Worm (Caenorhabditis elegans) whole organism, L1 larva: ENCODE measurements around the gene C45G9.10.
A peak's percentile ranks its signal among the peaks of the same experiment; 100 is the strongest.

Experiments
- C16A3.4 ChIP-seq: fragments of 150-350 bp; optimal IDR thresholded peaks from 2 replicates; lab custom pipeline; 2014; ENCODE audit warnings: missing biosample characterization, missing genetic modification characterization
- C34B4.2 ChIP-seq: sonication (generic microtip); optimal IDR thresholded peaks from 2 replicates; lab custom pipeline; 2017; ENCODE audit warnings: mild to moderate bottlenecking, missing genetic modification characterization, missing compliant biosample characterization
- Y116A8C.19 ChIP-seq: sonication (generic microtip); optimal IDR thresholded peaks from 2 replicates; lab custom pipeline; 2016; ENCODE audit warnings: missing compliant biosample characterization, missing genetic modification characterization, borderline replicate concordance
- alr-1 ChIP-seq: fragments of 200-800 bp; sonication (Bioruptor generic); optimal IDR thresholded peaks from 2 replicates; lab custom pipeline; 2018; ENCODE audit warnings: borderline replicate concordance, mild to moderate bottlenecking, missing genetic modification characterization, missing compliant biosample characterization
- aly-2 ChIP-seq: fragments of 150-350 bp; optimal IDR thresholded peaks from 2 replicates; lab custom pipeline; 2014; ENCODE audit warnings: missing biosample characterization, missing genetic modification characterization
- blmp-1 ChIP-seq: fragments of 150-350 bp; optimal IDR thresholded peaks from 2 replicates; lab custom pipeline; 2014; ENCODE audit warnings: missing biosample characterization, missing genetic modification characterization
- ceh-63 ChIP-seq: fragments of 200-800 bp; sonication (Bioruptor generic); optimal IDR thresholded peaks from 2 replicates; lab custom pipeline; 2018; ENCODE audit warnings: mild to moderate bottlenecking, missing genetic modification characterization, missing compliant biosample characterization
- ceh-8 ChIP-seq: fragments of 200-800 bp; sonication (Bioruptor generic); optimal IDR thresholded peaks from 2 replicates; lab custom pipeline; 2018; ENCODE audit warnings: mild to moderate bottlenecking, missing genetic modification characterization, moderate library complexity, missing compliant biosample characterization
- ceh-82 ChIP-seq, 3 experiments: fragments of 150-350 bp in 1 of 3; sonication (generic microtip) in 2 of 3; optimal IDR thresholded peaks; 2 replicates each; lab custom pipeline; 2014 to 2017; ENCODE audit warnings: missing biosample characterization in 3 of 3, missing genetic modification characterization in 3 of 3
- dsc-1 ChIP-seq: sonication (generic microtip); optimal IDR thresholded peaks from 2 replicates; lab custom pipeline; 2016; ENCODE audit warnings: mild to moderate bottlenecking, missing genetic modification characterization, missing compliant biosample characterization
- efl-1 ChIP-seq, 4 experiments: fragments of 150-350 bp; optimal IDR thresholded peaks in 3 of 4; peaks in 1 of 4; 1 replicate in 1 of 4; 2 replicates in 3 of 4; lab custom pipeline; 2014; ENCODE audit warnings: missing biosample characterization in 2 of 4, missing genetic modification characterization in 2 of 4, missing genetic modification reagents in 2 of 4
- efl-3 ChIP-seq: fragments of 200-800 bp; sonication (Bioruptor generic); optimal IDR thresholded peaks from 2 replicates; lab custom pipeline; 2018; ENCODE audit warnings: mild to moderate bottlenecking, missing genetic modification characterization, missing compliant biosample characterization
- egl-13 ChIP-seq: sonication (generic microtip); optimal IDR thresholded peaks from 2 replicates; lab custom pipeline; 2016; ENCODE audit warnings: missing genotype, missing genetic modification reagents, missing genetic modification characterization, missing compliant biosample characterization
- egl-27 ChIP-seq, 2 experiments: fragments of 150-350 bp in 1 of 2; sonication (generic microtip); optimal IDR thresholded peaks; 3 replicates each; lab custom pipeline; 2017 to 2018; ENCODE audit warnings: missing biosample characterization in 2 of 2, missing genetic modification characterization in 2 of 2, missing genetic modification reagents in 2 of 2
- elt-3 ChIP-seq, 6 experiments: fragments of 150-350 bp in 1 of 6; sonication (generic microtip); optimal IDR thresholded peaks; 2 replicates each; lab custom pipeline; 2017 to 2018; ENCODE audit warnings: missing biosample characterization in 6 of 6, missing genetic modification characterization in 6 of 6, inconsistent platforms in 1 of 6
- ets-5 ChIP-seq: fragments of 200-800 bp; sonication (Bioruptor generic); IDR thresholded peaks from 2 replicates; pipeline ENCODE4 v1.3.6; 2022; ENCODE audit warnings: missing genetic modification characterization, missing compliant biosample characterization
- fkh-10 ChIP-seq: sonication (generic microtip); optimal IDR thresholded peaks from 2 replicates; lab custom pipeline; 2017; ENCODE audit warnings: missing biosample characterization, missing genetic modification reagents, missing genetic modification characterization
- fkh-4 ChIP-seq: sonication (generic microtip); optimal IDR thresholded peaks from 2 replicates; lab custom pipeline; 2016; ENCODE audit warnings: missing compliant biosample characterization, missing genetic modification characterization, borderline replicate concordance
- grh-1 ChIP-seq: fragments of 200-800 bp; sonication (Bioruptor generic); IDR thresholded peaks from 2 replicates; pipeline ENCODE4 v1.3.6; 2022; ENCODE audit warnings: missing genetic modification reagents, missing genetic modification characterization, missing compliant biosample characterization
- hlh-17 ChIP-seq: fragments of 200-800 bp; sonication (Bioruptor generic); optimal IDR thresholded peaks from 2 replicates; lab custom pipeline; 2018; ENCODE audit warnings: missing genetic modification characterization, mild to moderate bottlenecking, missing compliant biosample characterization, moderate library complexity, borderline replicate concordance
- hlh-4 ChIP-seq: sonication (generic microtip); optimal IDR thresholded peaks from 2 replicates; lab custom pipeline; 2016; ENCODE audit warnings: mild to moderate bottlenecking, missing genetic modification characterization, missing compliant biosample characterization
- irx-1 ChIP-seq: sonication (generic microtip); optimal IDR thresholded peaks from 2 replicates; lab custom pipeline; 2016; ENCODE audit warnings: missing genetic modification characterization, missing compliant biosample characterization
- lin-14 ChIP-seq: fragments of 200-800 bp; sonication (Bioruptor generic); optimal IDR thresholded peaks from 2 replicates; lab custom pipeline; 2018; ENCODE audit warnings: mild to moderate bottlenecking, missing genetic modification characterization, moderate library complexity, missing compliant biosample characterization
- lin-35 ChIP-seq, 2 experiments: fragments of 150-350 bp; optimal IDR thresholded peaks; 2 replicates each; lab custom pipeline; 2014; ENCODE audit warnings: missing biosample characterization in 2 of 2, missing genetic modification characterization in 2 of 2, missing genetic modification reagents in 2 of 2
- mab-9 ChIP-seq: fragments of 200-800 bp; sonication (Bioruptor generic); IDR thresholded peaks from 2 replicates; pipeline ENCODE4 v1.3.6; 2022; ENCODE audit warnings: missing genetic modification reagents, missing genetic modification characterization, missing compliant biosample characterization
- mdl-1 ChIP-seq, 2 experiments: fragments of 150-350 bp; optimal IDR thresholded peaks; 2 replicates each; lab custom pipeline; 2014 to 2017; ENCODE audit warnings: missing biosample characterization in 2 of 2, missing genetic modification characterization in 2 of 2, inconsistent platforms in 1 of 2
- mef-2 ChIP-seq: fragments of 150-350 bp; optimal IDR thresholded peaks from 2 replicates; lab custom pipeline; 2014; ENCODE audit warnings: missing biosample characterization, missing genetic modification characterization
- nhr-237 ChIP-seq: fragments of 150-350 bp; optimal IDR thresholded peaks from 2 replicates; lab custom pipeline; 2014; ENCODE audit warnings: missing biosample characterization, missing genetic modification characterization
- nhr-28 ChIP-seq: fragments of 150-350 bp; optimal IDR thresholded peaks from 2 replicates; lab custom pipeline; 2014; ENCODE audit warnings: missing biosample characterization, missing genetic modification characterization
- nhr-71 ChIP-seq: sonication (generic microtip); optimal IDR thresholded peaks from 2 replicates; lab custom pipeline; 2016; ENCODE audit warnings: mild to moderate bottlenecking, missing genetic modification characterization, moderate library complexity, missing compliant biosample characterization
- nhr-76 ChIP-seq: sonication (generic microtip); optimal IDR thresholded peaks from 2 replicates; lab custom pipeline; 2017; ENCODE audit warnings: missing biosample characterization, missing genetic modification characterization
- nhr-77 ChIP-seq: fragments of 150-350 bp; optimal IDR thresholded peaks from 2 replicates; lab custom pipeline; 2014; ENCODE audit warnings: missing biosample characterization, missing genetic modification characterization
- nhr-84 ChIP-seq: sonication (generic microtip); optimal IDR thresholded peaks from 2 replicates; lab custom pipeline; 2017; ENCODE audit warnings: missing biosample characterization, missing genetic modification characterization
- nhr-85 ChIP-seq: sonication (generic microtip); peaks from one replicate; lab custom pipeline; 2016; ENCODE audit warnings: missing genetic modification characterization, inconsistent platforms, missing compliant biosample characterization
- nhr-90 ChIP-seq: sonication (generic microtip); optimal IDR thresholded peaks from 2 replicates; lab custom pipeline; 2016; ENCODE audit warnings: mild to moderate bottlenecking, missing genetic modification characterization, missing compliant biosample characterization; ENCODE audit not compliant: poor library complexity
- pax-3 ChIP-seq: fragments of 200-800 bp; sonication (Bioruptor generic); optimal IDR thresholded peaks from 2 replicates; lab custom pipeline; 2018; ENCODE audit warnings: mild to moderate bottlenecking, missing genetic modification characterization, moderate library complexity, missing compliant biosample characterization
- pqm-1 ChIP-seq: sonication (generic microtip); optimal IDR thresholded peaks from 3 replicates; lab custom pipeline; 2017; ENCODE audit warnings: missing biosample characterization, missing genetic modification characterization
- rnt-1 ChIP-seq: sonication (generic microtip); optimal IDR thresholded peaks from 2 replicates; lab custom pipeline; 2016; ENCODE audit warnings: mild to moderate bottlenecking, missing genetic modification characterization, moderate library complexity, missing compliant biosample characterization
- snu-23 ChIP-seq: sonication (generic microtip); optimal IDR thresholded peaks from 2 replicates; lab custom pipeline; 2016; ENCODE audit warnings: missing genetic modification characterization, missing compliant biosample characterization
- sox-4 ChIP-seq: sonication (generic microtip); optimal IDR thresholded peaks from 2 replicates; lab custom pipeline; 2016; ENCODE audit warnings: missing genetic modification characterization, missing compliant biosample characterization
- sptf-1 ChIP-seq: fragments of 150-350 bp; optimal IDR thresholded peaks from 2 replicates; lab custom pipeline; 2014; ENCODE audit warnings: missing biosample characterization, missing genetic modification characterization
- swsn-7 ChIP-seq: sonication (generic microtip); optimal IDR thresholded peaks from 2 replicates; lab custom pipeline; 2016; ENCODE audit warnings: missing genetic modification characterization, missing compliant biosample characterization
- unc-130 ChIP-seq: fragments of 150-350 bp; optimal IDR thresholded peaks from 2 replicates; lab custom pipeline; 2017; ENCODE audit warnings: missing biosample characterization, missing genetic modification characterization, inconsistent platforms
- unc-62 ChIP-seq: fragments of 150-350 bp; optimal IDR thresholded peaks from 2 replicates; lab custom pipeline; 2014; ENCODE audit warnings: missing biosample characterization, missing genetic modification reagents, missing genetic modification characterization
- unc-98 ChIP-seq: fragments of 200-800 bp; sonication (Bioruptor generic); IDR thresholded peaks from 2 replicates; pipeline ENCODE4 v1.3.6; 2022; ENCODE audit warnings: missing genetic modification characterization, missing compliant biosample characterization
- ztf-11 ChIP-seq, 2 experiments: sonication (generic microtip); optimal IDR thresholded peaks; 2 replicates each; lab custom pipeline; 2016 to 2017; ENCODE audit warnings: missing genetic modification characterization in 2 of 2, missing biosample characterization in 1 of 2, missing compliant biosample characterization in 1 of 2

C45G9.10 gene

ce11 chrIII:5061798-5062197 lies at the start of gene C45G9.10:
C45G9.10 (minus strand) TSS chrIII:5061898.
- TF ChIP-seq efl-1 (optimal IDR thresholded peaks at IDR 0.05; lab: Kevin White, UChicago) (no peak), efl-1 (GFP tag; optimal IDR thresholded peaks at IDR 0.05 in 1 of 2; lab: Kevin White, UChicago) (no peak), blmp-1 (no peak), mab-9 (GFP tag; lab: Robert Waterston, UW) (no peak), nhr-77 (no peak), pax-3 (no peak), aly-2 (tag; lab: Kevin White, UChicago) (no peak), fkh-4 (tag; lab: Kevin White, UChicago) (no peak), grh-1 (GFP tag; lab: Robert Waterston, UW) (no peak), irx-1 (tag; lab: Kevin White, UChicago) (no peak), ets-5 (GFP tag; lab: Robert Waterston, UW) (no peak)

ce11 chrIII:5109401-5109800 lies 47.7 kb upstream of the C45G9.10 start, which contains the start of gene sax-2:
sax-2 (plus strand) TSS chrIII:5109701.
- TF ChIP-seq blmp-1 = no peak
- TF ChIP-seq swsn-7 (tag; lab: Kevin White, UChicago) = no peak
- no peak for TF ChIP-seq ceh-8 (GFP tag; lab: Kevin White, UChicago)
- no peak for TF ChIP-seq unc-130 (tag; lab: Kevin White, UChicago)
- TF ChIP-seq snu-23 (GFP tag; lab: Kevin White, UChicago) = no peak
- no peak for TF ChIP-seq aly-2 (tag; lab: Kevin White, UChicago)

ce11 chrIII:5108746-5109145 lies 47.0 kb upstream of the C45G9.10 start:
- no peak for TF ChIP-seq ceh-63 (GFP tag; lab: Kevin White, UChicago)
- no peak for TF ChIP-seq alr-1
- peak; percentile 29 to 77 (median 46) for TF ChIP-seq ceh-82 (tag; optimal IDR thresholded peaks at IDR 0.05; lab: Kevin White, UChicago)
- TF ChIP-seq mab-9 (GFP tag; lab: Robert Waterston, UW) = no peak
- no peak for TF ChIP-seq fkh-10 (GFP tag; lab: Kevin White, UChicago)
- no peak for TF ChIP-seq efl-3 (GFP tag; lab: Kevin White, UChicago)
- no peak for TF ChIP-seq fkh-4 (tag; lab: Kevin White, UChicago)
- TF ChIP-seq rnt-1 (tag; lab: Kevin White, UChicago) = peak; percentile 95
- TF ChIP-seq blmp-1 = peak; percentile 3
- TF ChIP-seq nhr-76 (tag; lab: Kevin White, UChicago) = no peak
- peak in 1 of 2 experiments; percentile 1 for TF ChIP-seq ztf-11 (tag; optimal IDR thresholded peaks at IDR 0.05; lab: Kevin White, UChicago)
- TF ChIP-seq aly-2 (tag; lab: Kevin White, UChicago) = no peak
- TF ChIP-seq nhr-84 (tag; lab: Kevin White, UChicago) = no peak
- TF ChIP-seq nhr-71 (tag; lab: Kevin White, UChicago) = peak; percentile 86
- TF ChIP-seq lin-35 (GFP tag; optimal IDR thresholded peaks at IDR 0.05; lab: Kevin White, UChicago) = peak; percentile 65 to 66
- no peak for TF ChIP-seq elt-3 (tag; optimal IDR thresholded peaks at IDR 0.05; lab: Kevin White, UChicago)
- no peak for TF ChIP-seq mef-2 (tag; lab: Kevin White, UChicago)
- TF ChIP-seq C16A3.4 (tag; lab: Kevin White, UChicago) = peak; percentile 36
- TF ChIP-seq mdl-1 (tag; optimal IDR thresholded peaks at IDR 0.05; lab: Kevin White, UChicago) = no peak
- no peak for TF ChIP-seq unc-130 (tag; lab: Kevin White, UChicago)
- peak; percentile 90 for TF ChIP-seq lin-14 (GFP tag; lab: Kevin White, UChicago)
- no peak for TF ChIP-seq unc-98 (GFP tag; lab: Robert Waterston, UW)
- peak; percentile 57 for TF ChIP-seq nhr-90 (tag; lab: Kevin White, UChicago)
- TF ChIP-seq nhr-85 (tag; lab: Kevin White, UChicago) = peak; percentile 54
- TF ChIP-seq Y116A8C.19 (tag; lab: Kevin White, UChicago) = no peak
- no peak for TF ChIP-seq hlh-4
- TF ChIP-seq irx-1 (tag; lab: Kevin White, UChicago) = peak; percentile 36
- TF ChIP-seq nhr-237 = no peak
- no peak for TF ChIP-seq dsc-1 (tag; lab: Kevin White, UChicago)
- no peak for TF ChIP-seq egl-13 (tag; lab: Kevin White, UChicago)
- no peak for TF ChIP-seq sptf-1 (tag; lab: Kevin White, UChicago)
- no peak for TF ChIP-seq hlh-17
- no peak for TF ChIP-seq C34B4.2 (tag; lab: Kevin White, UChicago)
- peak; percentile 52 for TF ChIP-seq swsn-7 (tag; lab: Kevin White, UChicago)
- peak; percentile 36 for TF ChIP-seq sox-4 (tag; lab: Kevin White, UChicago)
- TF ChIP-seq pqm-1 (tag; lab: Kevin White, UChicago) = no peak
- TF ChIP-seq egl-27 (tag; optimal IDR thresholded peaks at IDR 0.05; lab: Kevin White, UChicago) = no peak
- no peak for TF ChIP-seq ceh-8 (GFP tag; lab: Kevin White, UChicago)
- no peak for TF ChIP-seq unc-62 (GFP tag; lab: Kevin White, UChicago)
- TF ChIP-seq efl-1 (optimal IDR thresholded peaks at IDR 0.05; lab: Kevin White, UChicago) = peak; percentile 76 to 80
- TF ChIP-seq efl-1 (GFP tag; optimal IDR thresholded peaks at IDR 0.05 in 1 of 2; lab: Kevin White, UChicago) = peak; percentile 71 to 94
- no peak for TF ChIP-seq nhr-28 (tag; lab: Kevin White, UChicago)
